1 worm cellular context compared by ENCODE assay signal in the genomic region with DNA sequence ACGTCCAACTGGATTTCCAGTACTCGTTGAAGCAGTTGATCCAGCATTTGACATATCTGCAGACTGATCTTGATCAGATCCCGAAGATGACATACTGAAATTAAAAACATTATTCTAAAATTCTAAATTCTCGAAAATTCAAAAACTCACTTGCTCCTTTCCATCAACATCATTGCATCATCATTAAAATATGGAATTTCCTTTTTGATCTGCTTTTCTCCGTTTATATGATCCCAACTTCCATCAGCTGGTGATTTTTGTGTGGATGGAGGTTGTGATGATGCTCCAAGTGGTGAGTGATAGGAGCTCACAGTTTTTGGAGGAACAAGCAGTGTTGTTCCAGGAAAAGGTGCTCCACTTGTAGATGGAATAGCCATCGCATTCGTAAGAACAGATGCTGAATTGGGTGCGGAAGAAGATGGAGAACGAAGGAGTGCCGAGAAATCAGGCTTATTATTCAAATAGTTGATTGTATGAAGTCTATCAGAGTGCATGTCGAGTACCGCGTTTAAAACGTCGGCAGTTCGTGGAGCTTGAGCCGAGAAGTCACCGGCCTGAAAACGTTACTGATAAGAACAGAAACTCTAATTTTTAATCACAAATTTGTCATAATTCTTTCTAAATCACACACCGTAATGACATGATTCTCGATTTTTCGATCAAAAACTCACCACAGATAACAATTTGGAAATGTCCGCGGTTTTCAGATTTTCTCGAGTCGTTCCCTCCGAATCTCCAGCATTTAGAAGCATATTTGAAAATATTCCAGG.
TF ChIP-seq lines count a peak whose summit lies in the region.

No protein-coding gene starts in this region.

TF ChIP-seq in whole organism, L2 larva, 48 proteins besides CTCF, POLR2A, EP300 and RAD21 (continued from another document):
- TF ChIP-seq nhr-129 (tag; optimal IDR thresholded peaks at IDR 0.05; lab: Kevin White, UChicago), result no peak
- TF ChIP-seq snpc-4 (tag; optimal IDR thresholded peaks at IDR 0.05; lab: Kevin White, UChicago), result no peak
- TF ChIP-seq crh-2 (tag; optimal IDR thresholded peaks at IDR 0.05; lab: Kevin White, UChicago), result no peak
- TF ChIP-seq mbf-1 (tag; optimal IDR thresholded peaks at IDR 0.05; lab: Kevin White, UChicago), result no peak
- no peak for TF ChIP-seq blmp-1 (tag; optimal IDR thresholded peaks at IDR 0.05; lab: Kevin White, UChicago; ENCODE audit: insufficient read depth)
- peak; percentile 22 for TF ChIP-seq sma-9 (GFP tag; optimal IDR thresholded peaks at IDR 0.05; lab: Kevin White, UChicago)
- no peak for TF ChIP-seq sma-9 (tag; optimal IDR thresholded peaks at IDR 0.05; lab: Kevin White, UChicago)
- no peak for TF ChIP-seq peb-1 (tag; optimal IDR thresholded peaks at IDR 0.05; lab: Kevin White, UChicago)
- TF ChIP-seq ztf-4 (tag; optimal IDR thresholded peaks at IDR 0.05; lab: Kevin White, UChicago), result no peak
- TF ChIP-seq nhr-23 (tag; optimal IDR thresholded peaks at IDR 0.05; lab: Kevin White, UChicago), result no peak
- no peak for TF ChIP-seq Y55F3AM.14 (GFP tag; optimal IDR thresholded peaks at IDR 0.05; lab: Kevin White, UChicago)
- no peak for TF ChIP-seq lin-13 (GFP tag; optimal IDR thresholded peaks at IDR 0.05; lab: Kevin White, UChicago)
- TF ChIP-seq elt-1 (tag; optimal IDR thresholded peaks at IDR 0.05; lab: Kevin White, UChicago), result no peak
- no peak for TF ChIP-seq C34F6.9 (tag; optimal IDR thresholded peaks at IDR 0.05; lab: Kevin White, UChicago)
